Fruit fly (Drosophila melanogaster): ENCODE results near the gene tx.

DNA sequence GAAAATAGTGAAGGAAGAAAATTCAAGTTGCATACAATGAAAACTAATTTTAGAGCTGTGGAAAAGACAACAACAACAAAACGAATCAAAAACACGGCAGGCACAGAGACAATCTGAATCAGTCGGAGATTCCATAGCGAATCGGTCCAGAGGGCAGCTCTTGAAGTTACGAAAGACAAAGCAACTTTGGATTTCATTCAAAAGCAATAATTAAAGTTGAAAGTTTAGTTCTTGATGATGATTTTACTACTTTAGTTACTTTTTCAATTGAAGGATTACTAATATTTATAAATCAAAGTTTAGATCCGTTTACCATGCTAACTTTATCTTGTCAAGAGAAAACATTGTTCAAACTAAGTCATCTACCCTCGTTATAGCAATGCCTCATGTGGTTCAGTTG is 2.8 kb downstream of the tx start:
- TF ChIP-seq sv (GFP tag; optimal IDR thresholded peaks at IDR 0.05) (no peak), Jra (GFP tag; optimal IDR thresholded peaks at IDR 0.05) (no peak), OdsH (GFP tag; optimal IDR thresholded peaks at IDR 0.05) (no peak)

Data from whole organism, wandering third instar larva.